Fruit fly (Drosophila melanogaster) whole organism: ENCODE data around the gene timeout.

ENCODE experiments used
- CG8478 ChIP-seq: fragments of >200 bp; optimal IDR thresholded peaks from 2 replicates; lab custom pipeline; 2018; ENCODE audit warnings: inconsistent platforms
- pan ChIP-seq: fragments of >200 bp; optimal IDR thresholded peaks from 2 replicates; lab custom pipeline; 2017
- psq ChIP-seq: fragments of >200 bp; optimal IDR thresholded peaks from 2 replicates; lab custom pipeline; 2017
- usp ChIP-seq: fragments of >200 bp; optimal IDR thresholded peaks from 2 replicates; lab custom pipeline; 2017; ENCODE audit warnings: missing biosample characterization, missing genetic modification characterization, mixed read lengths

DNA sequence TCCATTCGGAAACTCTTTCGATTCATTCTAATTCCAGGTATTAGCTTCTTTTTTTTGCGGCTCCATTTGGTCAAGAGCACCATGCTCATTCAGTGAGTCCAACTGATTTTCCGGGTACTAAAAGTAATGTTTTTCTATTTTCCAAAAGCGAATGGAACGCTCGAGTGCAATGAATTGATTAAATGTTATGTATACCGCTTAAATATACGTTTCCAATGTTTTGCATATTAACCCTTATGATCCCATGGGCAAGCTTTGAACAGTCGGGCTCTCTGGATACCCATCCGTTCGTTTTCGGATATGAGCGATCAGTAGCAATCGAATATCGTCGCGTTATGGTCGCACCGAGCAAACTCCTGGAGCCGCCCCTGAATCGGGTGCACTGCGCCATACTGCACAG lies 41.0 kb upstream of the timeout start, which contains the start of gene CG31157:
- TF ChIP-seq psq (no peak), pan (no peak), usp (GFP tag; lab: Kevin White, UChicago) (no peak), CG8478 (lab: Kevin White, UChicago) (no peak)
